Fruit fly (Drosophila melanogaster): Measurements from ENCODE around the gene CG4502.

CG4502 gene

dm6 chr2L:7194351-7195037, 9.6 kb downstream of the CG4502 start, which contains the start of gene CG4497 (continued):
- TF ChIP-seq CG2120 (GFP tag; optimal IDR thresholded peaks at IDR 0.05): peak; percentile 97
- peak; percentile 75 for TF ChIP-seq Ravus (GFP tag; IDR thresholded peaks at IDR 0.05)
- peak; percentile 98 for TF ChIP-seq HLH54F (GFP tag; optimal IDR thresholded peaks at IDR 0.05)
- peak; percentile 95 for TF ChIP-seq Bteb2 (GFP tag; optimal IDR thresholded peaks at IDR 0.05)
- TF ChIP-seq sqz (GFP tag; optimal IDR thresholded peaks at IDR 0.05): peak; percentile 63
- peak; percentile 96 for TF ChIP-seq Antp (GFP tag; optimal IDR thresholded peaks at IDR 0.05)
- TF ChIP-seq crc (GFP tag; optimal IDR thresholded peaks at IDR 0.05): peak; percentile 58
- peak; percentile 70 for TF ChIP-seq D19B (GFP tag; optimal IDR thresholded peaks at IDR 0.05)
- peak; percentile 93 for TF ChIP-seq Mad (GFP tag; optimal IDR thresholded peaks at IDR 0.05)
- TF ChIP-seq lab (GFP tag; optimal IDR thresholded peaks at IDR 0.05): peak; percentile 89
- peak; percentile 91 for TF ChIP-seq jigr1 (GFP tag; IDR thresholded peaks at IDR 0.05)
- peak; percentile 93 for TF ChIP-seq Side (GFP tag; optimal IDR thresholded peaks at IDR 0.05)
- peak; percentile 96 for TF ChIP-seq CG8944 (GFP tag; optimal IDR thresholded peaks at IDR 0.05)
- peak; percentile 91 for TF ChIP-seq ara (GFP tag; IDR thresholded peaks at IDR 0.05)
- TF ChIP-seq CG18764 (GFP tag; optimal IDR thresholded peaks at IDR 0.05): peak; percentile 97
- peak; percentile 88 for TF ChIP-seq CG18011 (GFP tag; optimal IDR thresholded peaks at IDR 0.05)
- no peak for TF ChIP-seq pfk (GFP tag; optimal IDR thresholded peaks at IDR 0.05)
- TF ChIP-seq CG2199 (GFP tag; IDR thresholded peaks at IDR 0.05): peak; percentile 66; the same call in 2 of the 3 replicates
- peak; percentile 78 for TF ChIP-seq Sox100B (GFP tag; optimal IDR thresholded peaks at IDR 0.05)
- peak in 1 of 2 experiments; percentile 52 for TF ChIP-seq insv (GFP tag; optimal IDR thresholded peaks at IDR 0.05)
- TF ChIP-seq croc (GFP tag; conservative IDR thresholded peaks at IDR 0.05): peak; percentile 92
- TF ChIP-seq phol (tag; optimal IDR thresholded peaks at IDR 0.05): peak; percentile 98
- peak; percentile 95 for TF ChIP-seq Oaz (GFP tag; IDR thresholded peaks at IDR 0.05)
- TF ChIP-seq unc-4 (GFP tag; IDR thresholded peaks at IDR 0.05; ENCODE audit: partially characterized antibody): peak; percentile 54
- no peak for TF ChIP-seq wek (GFP tag; optimal IDR thresholded peaks at IDR 0.05)
- peak; percentile 84 for TF ChIP-seq ap (GFP tag; IDR thresholded peaks at IDR 0.05)
- peak in 1 of 2 experiments; percentile 16 for TF ChIP-seq Hr78 (GFP tag; optimal IDR thresholded peaks at IDR 0.05)
- TF ChIP-seq ash1 (GFP tag; optimal IDR thresholded peaks at IDR 0.05): no peak
- TF ChIP-seq jing (GFP tag; optimal IDR thresholded peaks at IDR 0.05): peak; percentile 78
- TF ChIP-seq CG6683 (GFP tag; optimal IDR thresholded peaks at IDR 0.05): peak; percentile 59
- TF ChIP-seq CG12071 (GFP tag; optimal IDR thresholded peaks at IDR 0.05): peak; percentile 29
- TF ChIP-seq lilli (GFP tag; optimal IDR thresholded peaks at IDR 0.05): peak; percentile 95
- TF ChIP-seq MESR4 (GFP tag; optimal IDR thresholded peaks at IDR 0.05): peak; percentile 40
- TF ChIP-seq CG15011 (GFP tag; optimal IDR thresholded peaks at IDR 0.05): peak; percentile 62
- peak; percentile 97 for TF ChIP-seq E2f2 (GFP tag; IDR thresholded peaks at IDR 0.05)
- TF ChIP-seq CG13287 (GFP tag; IDR thresholded peaks at IDR 0.05; ENCODE audit: partially characterized antibody): peak; percentile 82
- TF ChIP-seq sim (GFP tag; IDR thresholded peaks at IDR 0.05): no peak; the same call in 1 of the 2 replicates
- TF ChIP-seq seq (GFP tag; IDR thresholded peaks at IDR 0.05): peak; percentile 85
- peak; percentile 94 for TF ChIP-seq Sox102F (GFP tag; optimal IDR thresholded peaks at IDR 0.05)
- peak; percentile 34 for TF ChIP-seq CG15073 (GFP tag; optimal IDR thresholded peaks at IDR 0.05)
- peak; percentile 95 for TF ChIP-seq HmgZ (tag; optimal IDR thresholded peaks at IDR 0.05)
- peak; percentile 92 for TF ChIP-seq Camta (GFP tag; optimal IDR thresholded peaks at IDR 0.05)
- TF ChIP-seq ab (GFP tag; optimal IDR thresholded peaks at IDR 0.05): peak; percentile 94
- TF ChIP-seq jumu (GFP tag; optimal IDR thresholded peaks at IDR 0.05): peak; percentile 95
- peak; percentile 92 for TF ChIP-seq gro (GFP tag; optimal IDR thresholded peaks at IDR 0.05)
- peak; percentile 91 for TF ChIP-seq CG10979 (tag; optimal IDR thresholded peaks at IDR 0.05)
- peak; percentile 64 for TF ChIP-seq schlank (tag; optimal IDR thresholded peaks at IDR 0.05)
- peak; percentile 90 for TF ChIP-seq ranshi (GFP tag; IDR thresholded peaks at IDR 0.05)
- peak; percentile 94 for TF ChIP-seq hkb (optimal IDR thresholded peaks at IDR 0.05)
- TF ChIP-seq hkb (GFP tag; IDR thresholded peaks at IDR 0.05): peak; percentile 85
